Fruit fly (Drosophila melanogaster) whole organism, embryonic: ENCODE results near the gene Sfxn2.

Source experiments
- CG10565 ChIP-seq: fragments of 200-800 bp; sonication (Bioruptor generic); optimal IDR thresholded peaks from 3 replicates; lab custom pipeline; 2016; ENCODE audit warnings: missing biosample characterization, mild to moderate bottlenecking, missing genetic modification characterization
- CG11560 ChIP-seq: fragments of 200-800 bp; sonication (Bioruptor generic); IDR thresholded peaks from 3 replicates; pipeline ENCODE4 v1.3.6; 2022; ENCODE audit warnings: missing biosample characterization, missing genetic modification characterization
- CG12299 ChIP-seq: fragments of 200-800 bp; sonication (Bioruptor generic); optimal IDR thresholded peaks from 2 replicates; lab custom pipeline; 2018; ENCODE audit warnings: missing biosample characterization, mild to moderate bottlenecking, missing genetic modification characterization
- CG15073 ChIP-seq: fragments of 200-800 bp; sonication (Bioruptor generic); optimal IDR thresholded peaks from 2 replicates; lab custom pipeline; 2016; ENCODE audit warnings: missing biosample characterization, missing genetic modification characterization
- CG15269 ChIP-seq: fragments of 200-800 bp; sonication (Bioruptor generic); optimal IDR thresholded peaks from 2 replicates; lab custom pipeline; 2018; ENCODE audit warnings: missing biosample characterization, mild to moderate bottlenecking, missing genetic modification characterization, moderate library complexity
- CG15696 ChIP-seq: fragments of 200-800 bp; sonication (Bioruptor generic); optimal IDR thresholded peaks from 2 replicates; lab custom pipeline; 2019; ENCODE audit warnings: missing biosample characterization, mild to moderate bottlenecking, missing genetic modification characterization, moderate library complexity
- CG1792 ChIP-seq: fragments of 200-800 bp; sonication (Bioruptor generic); optimal IDR thresholded peaks from 2 replicates; lab custom pipeline; 2016; ENCODE audit warnings: missing biosample characterization, missing genetic modification characterization
- CG2120 ChIP-seq: fragments of 200-800 bp; sonication (Bioruptor generic); optimal IDR thresholded peaks from 3 replicates; lab custom pipeline; 2016; ENCODE audit warnings: missing biosample characterization, missing genetic modification characterization
- CG30020 ChIP-seq: fragments of 200-800 bp; optimal IDR thresholded peaks from 2 replicates; lab custom pipeline; 2019; ENCODE audit warnings: missing biosample characterization, mild to moderate bottlenecking, missing genetic modification characterization, moderate library complexity
- CG32532 ChIP-seq: fragments of 200-800 bp; sonication (Bioruptor generic); IDR thresholded peaks from 2 replicates; pipeline ENCODE4 v1.3.6; 2022; ENCODE audit warnings: missing biosample characterization, missing genetic modification characterization
- CG32767 ChIP-seq: fragments of 200-800 bp; sonication (Bioruptor generic); IDR thresholded peaks from 2 replicates; pipeline ENCODE4 v1.3.6; 2022; ENCODE audit warnings: missing biosample characterization, missing genetic modification characterization
- CG3995 ChIP-seq: fragments of 200-800 bp; sonication (Bioruptor generic); optimal IDR thresholded peaks from 3 replicates; lab custom pipeline; 2016; ENCODE audit warnings: missing biosample characterization, missing genetic modification characterization
- CG4360 ChIP-seq: fragments of 200-800 bp; sonication (Bioruptor generic); IDR thresholded peaks from 2 replicates; pipeline ENCODE4 v1.3.6; 2022; ENCODE audit warnings: missing biosample characterization, missing genetic modification characterization
- CG6683 ChIP-seq: fragments of 200-800 bp; sonication (Bioruptor generic); optimal IDR thresholded peaks from 2 replicates; lab custom pipeline; 2017; ENCODE audit warnings: missing biosample characterization, mild to moderate bottlenecking, missing genetic modification characterization, missing genetic modification reagents
- CG7963 ChIP-seq: fragments of 200-800 bp; sonication (Bioruptor generic); IDR thresholded peaks from 3 replicates; pipeline ENCODE4 v1.3.6; 2022; ENCODE audit warnings: missing biosample characterization, missing genetic modification characterization; ENCODE audit not compliant: partially characterized antibody
- CG8281 ChIP-seq: fragments of 200-800 bp; sonication (Bioruptor generic); optimal IDR thresholded peaks from 2 replicates; lab custom pipeline; 2018; ENCODE audit warnings: missing biosample characterization, mild to moderate bottlenecking, missing genetic modification characterization, moderate library complexity
- CG8944 ChIP-seq: fragments of 200-800 bp; sonication (Bioruptor generic); optimal IDR thresholded peaks from 3 replicates; lab custom pipeline; 2016; ENCODE audit warnings: missing biosample characterization, missing genetic modification characterization
- D19B ChIP-seq: fragments of 200-800 bp; sonication (Bioruptor generic); optimal IDR thresholded peaks from 2 replicates; lab custom pipeline; 2017; ENCODE audit warnings: missing biosample characterization, mild to moderate bottlenecking, missing genetic modification characterization
- Eip74EF ChIP-seq, 2 experiments: fragments of 200-800 bp in 1 of 2; fragments of >200 bp in 1 of 2; sonication (Bioruptor generic) in 1 of 2; optimal IDR thresholded peaks; 2 replicates each; lab custom pipeline; 2017 to 2019; ENCODE audit warnings: missing biosample characterization in 2 of 2, missing genetic modification characterization in 2 of 2, mild to moderate bottlenecking in 1 of 2, moderate library complexity in 1 of 2
- Kr ChIP-seq: fragments of 200-800 bp; sonication (Bioruptor generic); optimal IDR thresholded peaks from 2 replicates; lab custom pipeline; 2017; ENCODE audit warnings: missing biosample characterization, mild to moderate bottlenecking, missing genetic modification characterization
- Lhr ChIP-seq: fragments of 200-800 bp; sonication (Bioruptor generic); optimal IDR thresholded peaks from 3 replicates; lab custom pipeline; 2017; ENCODE audit warnings: mild to moderate bottlenecking, missing biosample characterization, missing genetic modification reagents, missing genetic modification characterization
- Med ChIP-seq: fragments of 200-800 bp; sonication (Bioruptor generic); peaks from one replicate; lab custom pipeline; 2016; ENCODE audit warnings: missing biosample characterization, missing genetic modification characterization, mild to moderate bottlenecking, inconsistent platforms, moderate library complexity
- Neu2 ChIP-seq: fragments of 200-800 bp; sonication (Bioruptor generic); optimal IDR thresholded peaks from 3 replicates; lab custom pipeline; 2016; ENCODE audit warnings: missing biosample characterization, missing genetic modification characterization, borderline replicate concordance
- Sox100B ChIP-seq: fragments of 200-800 bp; sonication (Bioruptor generic); optimal IDR thresholded peaks from 3 replicates; lab custom pipeline; 2018; ENCODE audit warnings: missing biosample characterization, mild to moderate bottlenecking, missing genetic modification characterization
- Spps ChIP-seq: fragments of 200-800 bp; sonication (Bioruptor generic); optimal IDR thresholded peaks from 2 replicates; lab custom pipeline; 2018; ENCODE audit warnings: missing biosample characterization, mild to moderate bottlenecking, missing genetic modification characterization
- al ChIP-seq: fragments of 200-800 bp; sonication (Bioruptor generic); IDR thresholded peaks from 2 replicates; pipeline ENCODE4 v1.3.6; 2022; ENCODE audit warnings: missing biosample characterization, missing genetic modification characterization
- aop ChIP-seq: fragments of 200-800 bp; sonication (Bioruptor generic); IDR thresholded peaks from 2 replicates; pipeline ENCODE4 v1.3.6; 2022; ENCODE audit warnings: missing biosample characterization, missing genetic modification characterization
- ap ChIP-seq: fragments of 200-800 bp; sonication (Bioruptor generic); IDR thresholded peaks from 2 replicates; pipeline ENCODE4 v1.3.6; 2022; ENCODE audit warnings: missing biosample characterization, missing genetic modification characterization
- bowl ChIP-seq: fragments of 200-800 bp; sonication (Bioruptor generic); IDR thresholded peaks from 2 replicates; pipeline ENCODE4 v1.3.6; 2022; ENCODE audit warnings: missing biosample characterization, missing genetic modification characterization
- caup ChIP-seq: fragments of 200-800 bp; sonication (Bioruptor generic); optimal IDR thresholded peaks from 3 replicates; lab custom pipeline; 2017; ENCODE audit warnings: missing biosample characterization, mild to moderate bottlenecking, missing genetic modification characterization, moderate library complexity; ENCODE audit not compliant: severe bottlenecking
- cg ChIP-seq: fragments of 200-800 bp; sonication (Bioruptor generic); optimal IDR thresholded peaks from 3 replicates; lab custom pipeline; 2019; ENCODE audit warnings: missing biosample characterization, mild to moderate bottlenecking, missing genetic modification characterization, moderate library complexity
- croc ChIP-seq: fragments of 200-800 bp; sonication (Bioruptor generic); conservative IDR thresholded peaks from 3 replicates; pipeline ENCODE4 v1.3.6; 2022; ENCODE audit warnings: missing biosample characterization, missing genetic modification characterization
- crol ChIP-seq: fragments of 200-800 bp; sonication (Bioruptor generic); IDR thresholded peaks from 2 replicates; pipeline ENCODE4 v1.3.6; 2022; ENCODE audit warnings: missing biosample characterization, missing genetic modification characterization
- dmrt11E ChIP-seq: fragments of 200-800 bp; sonication (Bioruptor generic); optimal IDR thresholded peaks from 3 replicates; lab custom pipeline; 2018; ENCODE audit warnings: missing biosample characterization, mild to moderate bottlenecking, missing genetic modification characterization, moderate library complexity
- exex ChIP-seq: fragments of 200-800 bp; sonication (Bioruptor generic); optimal IDR thresholded peaks from 4 replicates; lab custom pipeline; 2018; ENCODE audit warnings: missing biosample characterization, mild to moderate bottlenecking, missing genetic modification characterization, moderate library complexity
- fd102C ChIP-seq: fragments of 200-800 bp; sonication (Bioruptor generic); optimal IDR thresholded peaks from 2 replicates; lab custom pipeline; 2018; ENCODE audit warnings: missing biosample characterization, mild to moderate bottlenecking, missing genetic modification characterization, moderate library complexity
- her ChIP-seq: fragments of 200-800 bp; sonication (Bioruptor generic); optimal IDR thresholded peaks from 2 replicates; lab custom pipeline; 2016; ENCODE audit warnings: missing biosample characterization, missing genetic modification characterization
- jigr1 ChIP-seq: fragments of 200-800 bp; sonication (Bioruptor generic); IDR thresholded peaks from 3 replicates; pipeline ENCODE4 v1.3.6; 2022; ENCODE audit warnings: missing biosample characterization, missing genetic modification characterization
- jumu ChIP-seq: fragments of 200-800 bp; sonication (Bioruptor generic); optimal IDR thresholded peaks from 3 replicates; lab custom pipeline; 2016; ENCODE audit warnings: missing biosample characterization, missing genetic modification characterization
- kah ChIP-seq: fragments of 200-800 bp; sonication (Bioruptor generic); optimal IDR thresholded peaks from 2 replicates; lab custom pipeline; 2018; ENCODE audit warnings: missing biosample characterization, mild to moderate bottlenecking, missing genetic modification characterization
- nerfin-1 ChIP-seq: fragments of 200-800 bp; sonication (Bioruptor generic); optimal IDR thresholded peaks from 3 replicates; lab custom pipeline; 2019; ENCODE audit warnings: missing biosample characterization, mild to moderate bottlenecking, missing genetic modification characterization, moderate library complexity
- nom ChIP-seq: fragments of 200-800 bp; sonication (Bioruptor generic); optimal IDR thresholded peaks from 2 replicates; lab custom pipeline; 2017; ENCODE audit warnings: missing biosample characterization, missing genetic modification characterization, mild to moderate bottlenecking, moderate library complexity, missing genetic modification reagents
- repo ChIP-seq: fragments of 200-800 bp; sonication (Bioruptor generic); optimal IDR thresholded peaks from 2 replicates; lab custom pipeline; 2016; ENCODE audit warnings: missing biosample characterization, missing genetic modification characterization
- tna ChIP-seq: fragments of 200-800 bp; sonication (Bioruptor generic); IDR thresholded peaks from 2 replicates; pipeline ENCODE4 v1.3.6; 2022; ENCODE audit warnings: missing biosample characterization, missing genetic modification characterization; ENCODE audit not compliant: partially characterized antibody
- vvl ChIP-seq: fragments of 200-800 bp; sonication (Bioruptor generic); IDR thresholded peaks from 2 replicates; pipeline ENCODE4 v1.3.6; 2022; ENCODE audit warnings: missing biosample characterization, missing genetic modification characterization
- wek ChIP-seq: fragments of 200-800 bp; sonication (Bioruptor generic); optimal IDR thresholded peaks from 3 replicates; lab custom pipeline; 2018; ENCODE audit warnings: missing biosample characterization, mild to moderate bottlenecking, missing genetic modification characterization, moderate library complexity
- zfh1 ChIP-seq: fragments of 200-800 bp; sonication (Bioruptor generic); IDR thresholded peaks from 3 replicates; pipeline ENCODE4 v1.3.6; 2022; ENCODE audit warnings: missing biosample characterization, missing genetic modification characterization

Sfxn2 gene

dm6 chr3L:19079067-19079466 is 16.1 kb downstream of the Sfxn2 start (continued):
- TF ChIP-seq CG15073 (GFP tag; lab: Kevin White, UChicago) = no peak
- no peak for TF ChIP-seq Spps (tag; lab: Kevin White, UChicago)
- TF ChIP-seq CG15269 (tag; lab: Kevin White, UChicago) = no peak
- TF ChIP-seq CG8281 = no peak
- TF ChIP-seq CG3995 (GFP tag; lab: Kevin White, UChicago) = no peak
- TF ChIP-seq kah = no peak
- no peak for TF ChIP-seq CG11560
- TF ChIP-seq Neu2 (GFP tag; lab: Kevin White, UChicago) = no peak
- no peak for TF ChIP-seq CG10565 (GFP tag; lab: Kevin White, UChicago)
- no peak for TF ChIP-seq CG6683 (GFP tag; lab: Kevin White, UChicago)
- no peak for TF ChIP-seq exex (tag; lab: Kevin White, UChicago)
- no peak for TF ChIP-seq ap (GFP tag; lab: Robert Waterston, UW)
- TF ChIP-seq Eip74EF (GFP tag; optimal IDR thresholded peaks at IDR 0.05; lab: Kevin White, UChicago) = no peak
- peak; percentile 6 for TF ChIP-seq nom (GFP tag; lab: Kevin White, UChicago)
- TF ChIP-seq Kr (GFP tag; lab: Kevin White, UChicago) = no peak
- TF ChIP-seq her (GFP tag; lab: Kevin White, UChicago) = no peak
- TF ChIP-seq jigr1 (GFP tag; lab: Robert Waterston, UW) = no peak
- TF ChIP-seq zfh1 (GFP tag; lab: Robert Waterston, UW) = no peak
- peak; percentile 36 for TF ChIP-seq Med (GFP tag; lab: Kevin White, UChicago)
- TF ChIP-seq CG1792 = no peak
- no peak for TF ChIP-seq repo
- no peak for TF ChIP-seq tna
- TF ChIP-seq CG2120 (GFP tag; lab: Kevin White, UChicago) = no peak
- TF ChIP-seq nerfin-1 = peak; percentile 30
- no peak for TF ChIP-seq Lhr (GFP tag; lab: Kevin White, UChicago)
- TF ChIP-seq CG4360 (GFP tag; lab: Robert Waterston, UW) = 0 out of 2 replicates have a peak, but pooled peaks have one; percentile 24
- no peak for TF ChIP-seq Sox100B (GFP tag; lab: Kevin White, UChicago)
- TF ChIP-seq aop (GFP tag; lab: Robert Waterston, UW) = peak; percentile 88
- no peak for TF ChIP-seq CG12299 (tag; lab: Kevin White, UChicago)
- no peak for TF ChIP-seq wek (GFP tag; lab: Kevin White, UChicago)
- peak; percentile 18 for TF ChIP-seq cg
- no peak for TF ChIP-seq croc (GFP tag; lab: Robert Waterston, UW)
- no peak for TF ChIP-seq CG32532 (GFP tag; lab: Robert Waterston, UW)
- TF ChIP-seq dmrt11E (tag; lab: Kevin White, UChicago) = no peak
- TF ChIP-seq vvl (GFP tag; lab: Robert Waterston, UW) = 0 out of 2 replicates have a peak, but pooled peaks have one; percentile 14
- no peak for TF ChIP-seq caup (GFP tag; lab: Kevin White, UChicago)
- no peak for TF ChIP-seq al (GFP tag; lab: Robert Waterston, UW)
- no peak for TF ChIP-seq D19B
- no peak for TF ChIP-seq fd102C
- no peak for TF ChIP-seq bowl (GFP tag; lab: Robert Waterston, UW)
- TF ChIP-seq CG7963 (GFP tag; lab: Robert Waterston, UW) = no peak
- TF ChIP-seq CG8944 (GFP tag; lab: Kevin White, UChicago) = no peak
- no peak for TF ChIP-seq jumu (GFP tag; lab: Kevin White, UChicago)
- TF ChIP-seq CG32767 (GFP tag; lab: Robert Waterston, UW) = no peak
- TF ChIP-seq CG30020 (tag; lab: Kevin White, UChicago) = no peak
- TF ChIP-seq crol = peak; percentile 86
- TF ChIP-seq CG15696 (tag; lab: Kevin White, UChicago) = no peak
- TF ChIP-seq, all 482 proteins: peak for 15
